Fruit fly (Drosophila melanogaster): ENCODE results near the gene Nuf2.
A peak's percentile ranks its signal among the peaks of the same experiment; 100 is the strongest.

Gene Nuf2

DNA sequence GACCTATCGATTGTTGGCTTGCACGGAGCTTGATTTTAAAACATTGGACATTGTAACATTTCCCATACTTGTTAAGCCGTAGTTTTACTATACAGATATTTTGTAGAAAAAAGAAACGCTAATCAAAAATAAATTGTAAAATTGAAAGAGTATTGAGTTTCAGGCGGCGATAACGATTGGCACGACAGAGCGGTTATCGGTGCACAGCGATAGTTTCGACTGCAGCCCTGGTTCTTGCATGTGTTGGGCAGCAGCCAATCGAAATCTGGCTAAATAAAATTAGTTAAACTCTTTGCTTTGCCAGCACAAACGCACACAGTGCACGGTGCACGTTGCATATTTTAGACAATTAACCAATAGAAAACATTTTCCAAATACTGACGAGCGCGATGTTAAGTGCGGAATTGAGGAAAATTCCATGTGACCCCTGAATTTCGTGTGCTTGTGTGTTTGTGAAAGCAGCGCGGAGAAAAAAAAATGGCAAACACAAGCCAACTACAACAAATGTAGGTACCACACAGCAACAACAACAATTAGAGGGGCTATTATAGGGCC lies 27.8 kb downstream of the Nuf2 start, which contains the start of gene milt (continued):
- TF ChIP-seq lilli (GFP tag; optimal IDR thresholded peaks at IDR 0.05) (peak; percentile 49), CG17359 (tag; optimal IDR thresholded peaks at IDR 0.05) (no peak), kah (GFP tag; optimal IDR thresholded peaks at IDR 0.05) (no peak), Fer3 (tag; optimal IDR thresholded peaks at IDR 0.05) (no peak), sob (GFP tag; IDR thresholded peaks at IDR 0.05) (peak; percentile 25; the same call in 1 of the 2 replicates), CG1602 (GFP tag; optimal IDR thresholded peaks at IDR 0.05) (no peak), CG8281 (tag; optimal IDR thresholded peaks at IDR 0.05) (no peak), CG14014 (GFP tag; IDR thresholded peaks at IDR 0.05) (no peak), CG11504 (tag; optimal IDR thresholded peaks at IDR 0.05) (no peak), CG2678 (tag; optimal IDR thresholded peaks at IDR 0.05) (no peak), cato (GFP tag; optimal IDR thresholded peaks at IDR 0.05; ENCODE audit: borderline replicate concordance) (no peak), dmrt11E (tag; optimal IDR thresholded peaks at IDR 0.05) (no peak), Lim3 (GFP tag; IDR thresholded peaks at IDR 0.05) (no peak), toy (GFP tag; IDR thresholded peaks at IDR 0.05) (no peak), CG10462 (GFP tag; optimal IDR thresholded peaks at IDR 0.05) (no peak), yki (optimal IDR thresholded peaks at IDR 0.05) (no peak), CG34422 (GFP tag; IDR thresholded peaks at IDR 0.05) (no peak), Ets97D (GFP tag; optimal IDR thresholded peaks at IDR 0.05) (peak; percentile 52), tup (GFP tag; optimal IDR thresholded peaks at IDR 0.05) (no peak), vnd (GFP tag; IDR thresholded peaks at IDR 0.05; ENCODE audit: partially characterized antibody) (peak; percentile 86), CG18764 (GFP tag; optimal IDR thresholded peaks at IDR 0.05) (no peak), Sox100B (GFP tag; optimal IDR thresholded peaks at IDR 0.05) (no peak), Bgb (GFP tag; IDR thresholded peaks at IDR 0.05; ENCODE audit: partially characterized antibody) (peak; percentile 88), sens-2 (GFP tag; IDR thresholded peaks at IDR 0.05) (no peak), pan (optimal IDR thresholded peaks at IDR 0.05) (no peak), pan (GFP tag; optimal IDR thresholded peaks at IDR 0.05 in 1 of 2, IDR thresholded peaks at IDR 0.05 in 1 of 2) (no peak), row (GFP tag; IDR thresholded peaks at IDR 0.05) (peak; percentile 37; the same call in 1 of the 3 replicates), Hr39 (optimal IDR thresholded peaks at IDR 0.05) (no peak), chif (GFP tag; optimal IDR thresholded peaks at IDR 0.05) (peak in 1 of 2 experiments; percentile 8), Elba2 (GFP tag; optimal IDR thresholded peaks at IDR 0.05) (no peak), CG8765 (GFP tag; IDR thresholded peaks at IDR 0.05) (no peak), CG7745 (tag; optimal IDR thresholded peaks at IDR 0.05) (no peak), CG13775 (GFP tag; optimal IDR thresholded peaks at IDR 0.05) (no peak), Neu2 (GFP tag; optimal IDR thresholded peaks at IDR 0.05; ENCODE audit: borderline replicate concordance) (no peak), fd96Cb (tag; optimal IDR thresholded peaks at IDR 0.05) (no peak), gt (GFP tag; IDR thresholded peaks at IDR 0.05) (no peak), ab (GFP tag; optimal IDR thresholded peaks at IDR 0.05) (no peak), Lhr (GFP tag; optimal IDR thresholded peaks at IDR 0.05) (no peak), scrt (GFP tag; optimal IDR thresholded peaks at IDR 0.05) (no peak), hth (optimal IDR thresholded peaks at IDR 0.05) (no peak), grau (tag; optimal IDR thresholded peaks at IDR 0.05) (peak; percentile 3), Ets65A (GFP tag) (peak; percentile 85), ac (GFP tag; optimal IDR thresholded peaks at IDR 0.05) (no peak), CG18262 (tag; optimal IDR thresholded peaks at IDR 0.05) (no peak), CG10431 (GFP tag; optimal IDR thresholded peaks at IDR 0.05) (no peak), zen (tag; optimal IDR thresholded peaks at IDR 0.05) (peak; percentile 1), corto (GFP tag; optimal IDR thresholded peaks at IDR 0.05) (no peak), Blimp-1 (GFP tag; optimal IDR thresholded peaks at IDR 0.05) (no peak), en (GFP tag; optimal IDR thresholded peaks at IDR 0.05) (no peak), Dbx (GFP tag; IDR thresholded peaks at IDR 0.05) (0 out of 3 replicates have a peak, but pooled peaks have one; percentile 27), mirr (GFP tag; optimal IDR thresholded peaks at IDR 0.05) (no peak), knrl (GFP tag; IDR thresholded peaks at IDR 0.05; ENCODE audit: partially characterized antibody) (peak; percentile 81)

Measured in whole organism, embryonic.